Fruit fly (Drosophila melanogaster): ENCODE data around the gene Epg5.

Epg5 gene

dm6 chr3R:18785741-18786140, 27.1 kb upstream of the Epg5 start (continued):
- TF ChIP-seq CG11093 (GFP tag; IDR thresholded peaks at IDR 0.05) (no peak), NFAT (GFP tag; IDR thresholded peaks at IDR 0.05) (no peak), tin (GFP tag; optimal IDR thresholded peaks at IDR 0.05) (no peak), Elba2 (GFP tag; optimal IDR thresholded peaks at IDR 0.05) (no peak), wor (GFP tag; IDR thresholded peaks at IDR 0.05) (no peak), CrebB (tag; optimal IDR thresholded peaks at IDR 0.05) (no peak), onecut (GFP tag; IDR thresholded peaks at IDR 0.05) (no peak), gsb-n (tag; optimal IDR thresholded peaks at IDR 0.05) (peak; percentile 63), CG42726 (GFP tag; IDR thresholded peaks at IDR 0.05; ENCODE audit: partially characterized antibody) (no peak), usp (GFP tag; optimal IDR thresholded peaks at IDR 0.05) (no peak), Ada2b (GFP tag; IDR thresholded peaks at IDR 0.05) (no peak), Xbp1 (GFP tag; optimal IDR thresholded peaks at IDR 0.05) (no peak), Max (GFP tag; optimal IDR thresholded peaks at IDR 0.05) (no peak), CG1832 (GFP tag; optimal IDR thresholded peaks at IDR 0.05) (no peak), CG12104 (GFP tag; optimal IDR thresholded peaks at IDR 0.05) (peak; percentile 3), NK7.1 (GFP tag; optimal IDR thresholded peaks at IDR 0.05) (no peak), Lim3 (GFP tag; IDR thresholded peaks at IDR 0.05) (no peak), CG10366 (GFP tag; IDR thresholded peaks at IDR 0.05) (no peak), CG6854 (GFP tag; optimal IDR thresholded peaks at IDR 0.05) (no peak), jigr1 (GFP tag; IDR thresholded peaks at IDR 0.05) (no peak), crc (GFP tag; optimal IDR thresholded peaks at IDR 0.05) (no peak), CG32532 (GFP tag; IDR thresholded peaks at IDR 0.05) (no peak), NfI (GFP tag; optimal IDR thresholded peaks at IDR 0.05) (no peak), CG8924 (tag; optimal IDR thresholded peaks at IDR 0.05) (no peak), CG9609 (GFP tag; optimal IDR thresholded peaks at IDR 0.05) (no peak), Ssrp (tag; optimal IDR thresholded peaks at IDR 0.05) (no peak), dm (GFP tag; optimal IDR thresholded peaks at IDR 0.05) (no peak), vnd (GFP tag; IDR thresholded peaks at IDR 0.05; ENCODE audit: partially characterized antibody) (no peak), cad (GFP tag; optimal IDR thresholded peaks at IDR 0.05) (no peak), zfh2 (GFP tag; optimal IDR thresholded peaks at IDR 0.05) (no peak), psq (GFP tag; optimal IDR thresholded peaks at IDR 0.05) (no peak), zf30C (GFP tag; optimal IDR thresholded peaks at IDR 0.05) (no peak), Ets65A (GFP tag) (no peak), Camta (GFP tag; optimal IDR thresholded peaks at IDR 0.05) (no peak), Bteb2 (GFP tag; optimal IDR thresholded peaks at IDR 0.05) (no peak), CG6272 (GFP tag; IDR thresholded peaks at IDR 0.05) (no peak), CG12659 (GFP tag; optimal IDR thresholded peaks at IDR 0.05) (no peak), CG7556 (GFP tag; optimal IDR thresholded peaks at IDR 0.05) (peak; percentile 0), Bdp1 (GFP tag; optimal IDR thresholded peaks at IDR 0.05) (no peak), CG15601 (tag; optimal IDR thresholded peaks at IDR 0.05) (peak; percentile 83), ken (GFP tag; IDR thresholded peaks at IDR 0.05) (no peak), CG5180 (GFP tag; optimal IDR thresholded peaks at IDR 0.05) (peak; percentile 16), Vsx1 (GFP tag; optimal IDR thresholded peaks at IDR 0.05) (no peak), shn (GFP tag; optimal IDR thresholded peaks at IDR 0.05) (no peak), D19B (GFP tag; optimal IDR thresholded peaks at IDR 0.05) (no peak), croc (GFP tag; conservative IDR thresholded peaks at IDR 0.05) (no peak), al (GFP tag; IDR thresholded peaks at IDR 0.05) (no peak), HLH54F (GFP tag; optimal IDR thresholded peaks at IDR 0.05) (no peak), ranshi (GFP tag; IDR thresholded peaks at IDR 0.05) (no peak), Hr51 (GFP tag; optimal IDR thresholded peaks at IDR 0.05) (no peak), pita (GFP tag; optimal IDR thresholded peaks at IDR 0.05) (no peak), bowl (GFP tag; IDR thresholded peaks at IDR 0.05) (no peak), CG7372 (GFP tag; IDR thresholded peaks at IDR 0.05) (no peak), Lpt (GFP tag; optimal IDR thresholded peaks at IDR 0.05) (no peak)

Measured in whole organism, embryonic.